Worm (Caenorhabditis elegans): ENCODE results near the gene nas-19.

The nas-19 gene

DNA sequence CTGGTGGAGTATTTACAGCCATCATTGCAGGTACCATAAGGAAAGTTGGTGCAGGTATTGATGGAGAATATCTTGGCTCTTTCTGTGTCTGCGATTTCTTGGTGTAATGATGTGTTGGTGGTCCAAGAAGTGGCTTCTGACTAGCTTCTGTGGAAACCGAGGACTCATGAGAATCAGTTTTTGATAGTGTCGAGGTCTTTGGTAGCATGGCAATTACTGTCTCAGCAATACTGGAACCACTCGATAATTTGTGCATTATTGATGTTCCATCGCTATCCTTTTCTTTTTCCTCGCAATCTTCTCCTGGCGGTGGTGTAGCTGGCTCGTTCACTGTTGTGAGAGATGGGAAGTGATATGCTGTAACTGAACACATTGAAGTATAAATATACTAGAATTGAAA, 38.9 kb downstream of the nas-19 start:
- TF ChIP-seq D2030.7 (GFP tag; IDR thresholded peaks at IDR 0.05) (no peak), him-1 (tag; optimal IDR thresholded peaks at IDR 0.05) (no peak), zim-3 (tag; optimal IDR thresholded peaks at IDR 0.05) (no peak), dox-1 (GFP tag; IDR thresholded peaks at IDR 0.05) (no peak), ceh-79 (tag; optimal IDR thresholded peaks at IDR 0.05) (no peak), ama-1 (optimal IDR thresholded peaks at IDR 0.05) (no peak), ama-1 (GFP tag; optimal IDR thresholded peaks at IDR 0.05) (no peak), pha-4 (tag; optimal IDR thresholded peaks at IDR 0.05) (no peak), B0261.1 (tag; optimal IDR thresholded peaks at IDR 0.05) (no peak), die-1 (tag; optimal IDR thresholded peaks at IDR 0.05) (no peak), hlh-26 (GFP tag; conservative IDR thresholded peaks at IDR 0.05) (no peak), lsl-1 (GFP tag; optimal IDR thresholded peaks at IDR 0.05) (no peak), akir-1 (GFP tag; optimal IDR thresholded peaks at IDR 0.05) (no peak), Y53G8AR.9 (GFP tag; conservative IDR thresholded peaks at IDR 0.05) (no peak), Y56A3A.18 (GFP tag; IDR thresholded peaks at IDR 0.05) (no peak), efl-1 (GFP tag; optimal IDR thresholded peaks at IDR 0.05) (no peak), ceh-91 (GFP tag; IDR thresholded peaks at IDR 0.05) (no peak), F57A8.1 (GFP tag; optimal IDR thresholded peaks at IDR 0.05) (no peak), attf-5 (GFP tag; optimal IDR thresholded peaks at IDR 0.05) (no peak), ZK185.1 (tag; optimal IDR thresholded peaks at IDR 0.05; ENCODE audit: poor library complexity, severe bottlenecking) (no peak)

- TF ChIP-seq nfyb-1 (GFP tag; IDR thresholded peaks at IDR 0.05), result no peak
- no peak for TF ChIP-seq efl-1 (GFP tag; optimal IDR thresholded peaks at IDR 0.05)
- no peak for TF ChIP-seq ztf-26 (tag; optimal IDR thresholded peaks at IDR 0.05)
- TF ChIP-seq lag-1 (GFP tag; IDR thresholded peaks at IDR 0.05), result no peak
Observed at ce11 chrV:11354264-11354663, 48.2 kb downstream of the nas-19 start.

- TF ChIP-seq B0336.3 (GFP tag; IDR thresholded peaks at IDR 0.05) (no peak), nhr-179 (tag; optimal IDR thresholded peaks at IDR 0.05) (no peak)
Observed at ce11 chrV:11352893-11353292, 49.6 kb downstream of the nas-19 start, which contains the start of gene npr-25. npr-25 (minus strand) TSS chrV:11352993.

DNA sequence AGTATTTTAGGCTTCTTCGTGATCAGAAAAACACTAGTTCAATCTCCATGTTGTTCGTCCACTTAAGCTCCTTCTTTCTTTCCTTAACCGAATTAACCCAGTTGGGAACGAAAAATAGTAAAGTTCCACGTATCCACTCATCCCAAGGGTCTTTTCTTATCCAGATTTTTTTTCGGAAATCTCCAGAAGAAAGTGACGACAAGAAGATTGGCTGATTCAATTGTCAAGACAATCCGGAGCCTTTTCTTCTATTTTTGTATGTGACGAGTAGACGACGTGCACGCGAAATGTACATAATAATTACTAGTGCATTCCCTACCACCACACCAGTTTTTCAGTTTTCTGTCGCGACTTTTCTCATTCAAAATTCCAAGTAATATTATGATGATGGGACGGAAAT, 51.2 kb downstream of the nas-19 start:
- TF ChIP-seq mcd-1 (GFP tag; IDR thresholded peaks at IDR 0.05), result no peak
- no peak for TF ChIP-seq Y79H2A.3 (GFP tag; conservative IDR thresholded peaks at IDR 0.05)
- no peak for TF ChIP-seq unc-62 (GFP tag; optimal IDR thresholded peaks at IDR 0.05)
- TF ChIP-seq hmg-1.2 (GFP tag; IDR thresholded peaks at IDR 0.05), result no peak
- TF ChIP-seq F33H1.4 (GFP tag; IDR thresholded peaks at IDR 0.05), result no peak
- no peak for TF ChIP-seq ama-1 (optimal IDR thresholded peaks at IDR 0.05)
- no peak for TF ChIP-seq ama-1 (GFP tag; optimal IDR thresholded peaks at IDR 0.05)
- no peak for TF ChIP-seq madf-3 (GFP tag; IDR thresholded peaks at IDR 0.05)
- TF ChIP-seq hlh-12 (tag; optimal IDR thresholded peaks at IDR 0.05), result no peak
- TF ChIP-seq nhr-27 (tag; optimal IDR thresholded peaks at IDR 0.05), result no peak
- TF ChIP-seq lir-1 (GFP tag; conservative IDR thresholded peaks at IDR 0.05), result no peak
- TF ChIP-seq snpc-3.4 (tag; optimal IDR thresholded peaks at IDR 0.05), result no peak
- TF ChIP-seq tbx-9 (tag; optimal IDR thresholded peaks at IDR 0.05; ENCODE audit: borderline replicate concordance), result no peak
- no peak for TF ChIP-seq mel-28 (tag; optimal IDR thresholded peaks at IDR 0.05; ENCODE audit: borderline replicate concordance)
- no peak for TF ChIP-seq ceh-79 (tag; optimal IDR thresholded peaks at IDR 0.05)
- no peak for TF ChIP-seq Y67H2A.10 (GFP tag; conservative IDR thresholded peaks at IDR 0.05)
- TF ChIP-seq attf-3 (GFP tag; conservative IDR thresholded peaks at IDR 0.05), result no peak
- TF ChIP-seq ceh-91 (GFP tag; IDR thresholded peaks at IDR 0.05), result no peak
- TF ChIP-seq F52B5.7 (tag; optimal IDR thresholded peaks at IDR 0.05), result no peak
- no peak for TF ChIP-seq T07F8.4 (tag; optimal IDR thresholded peaks at IDR 0.05)
- TF ChIP-seq unc-130 (GFP tag; optimal IDR thresholded peaks at IDR 0.05), result no peak
